Worm (Caenorhabditis elegans): Measurements from ENCODE around the gene kgb-2.

The kgb-2 gene

ce11 chrIV:3599126-3599525 is 7.5 kb upstream of the kgb-2 start, which contains the start of gene Y37E11B.6:
TSS of gene Y37E11B.6 (minus strand) at chrIV:3599306.
- no peak for TF ChIP-seq W03F9.2 (tag; optimal IDR thresholded peaks at IDR 0.05)
- no peak for TF ChIP-seq him-1 (tag; optimal IDR thresholded peaks at IDR 0.05)
- TF ChIP-seq dao-5 (tag; optimal IDR thresholded peaks at IDR 0.05) = no peak

- no peak for TF ChIP-seq W03F9.2 (tag; optimal IDR thresholded peaks at IDR 0.05)
- TF ChIP-seq him-1 (tag; optimal IDR thresholded peaks at IDR 0.05) = no peak
- TF ChIP-seq dao-5 (tag; optimal IDR thresholded peaks at IDR 0.05) = no peak
Observed at ce11 chrIV:3599958-3600357, 6.6 kb upstream of the kgb-2 start, which contains the start of gene Y37E11B.7. TSS of gene Y37E11B.7 (minus strand) at chrIV:3600164.

ce11 chrIV:3601846-3602245 is 4.7 kb upstream of the kgb-2 start:
- TF ChIP-seq dao-5 (tag; optimal IDR thresholded peaks at IDR 0.05) = no peak
- TF ChIP-seq him-1 (tag; optimal IDR thresholded peaks at IDR 0.05) = no peak
- TF ChIP-seq W03F9.2 (tag; optimal IDR thresholded peaks at IDR 0.05) = no peak

ce11 chrIV:3604104-3604503 is 2.5 kb upstream of the kgb-2 start:
- TF ChIP-seq him-1 (tag; optimal IDR thresholded peaks at IDR 0.05) (no peak), dao-5 (tag; optimal IDR thresholded peaks at IDR 0.05) (no peak), W03F9.2 (tag; optimal IDR thresholded peaks at IDR 0.05) (no peak)

ce11 chrIV:3608547-3609222 is 2.1 kb downstream of the kgb-2 start:
- TF ChIP-seq W03F9.2 (tag; optimal IDR thresholded peaks at IDR 0.05) = no peak
- no peak for TF ChIP-seq dao-5 (tag; optimal IDR thresholded peaks at IDR 0.05)

ce11 chrIV:3610987-3611386 is 4.4 kb downstream of the kgb-2 start:
- TF ChIP-seq him-1 (tag; optimal IDR thresholded peaks at IDR 0.05) (no peak), dao-5 (tag; optimal IDR thresholded peaks at IDR 0.05) (no peak), W03F9.2 (tag; optimal IDR thresholded peaks at IDR 0.05) (no peak)

ce11 chrIV:3611845-3612244 is 5.3 kb downstream of the kgb-2 start:
- no peak for TF ChIP-seq W03F9.2 (tag; optimal IDR thresholded peaks at IDR 0.05)
- no peak for TF ChIP-seq him-1 (tag; optimal IDR thresholded peaks at IDR 0.05)
- no peak for TF ChIP-seq dao-5 (tag; optimal IDR thresholded peaks at IDR 0.05)

ce11 chrIV:3613022-3613605 is 6.5 kb downstream of the kgb-2 start, which contains the start of gene ltah-1.2:
TSS of gene ltah-1.2 (minus strand) at chrIV:3613072.
- TF ChIP-seq dao-5 (tag; optimal IDR thresholded peaks at IDR 0.05) (no peak), W03F9.2 (tag; optimal IDR thresholded peaks at IDR 0.05) (no peak), him-1 (tag; optimal IDR thresholded peaks at IDR 0.05) (no peak)

ce11 chrIV:3618719-3619118 is 12.1 kb downstream of the kgb-2 start:
- TF ChIP-seq him-1 (tag; optimal IDR thresholded peaks at IDR 0.05) (no peak), dao-5 (tag; optimal IDR thresholded peaks at IDR 0.05) (no peak), W03F9.2 (tag; optimal IDR thresholded peaks at IDR 0.05) (no peak)

ce11 chrIV:3621805-3622355 is 15.3 kb downstream of the kgb-2 start:
- TF ChIP-seq W03F9.2 (tag; optimal IDR thresholded peaks at IDR 0.05) (no peak), dao-5 (tag; optimal IDR thresholded peaks at IDR 0.05) (no peak)

ce11 chrIV:3624597-3624996 is 18.0 kb downstream of the kgb-2 start, which contains the start of the genes cha-1 and unc-17:
TSS of gene cha-1 (minus strand) at chrIV:3624697.
TSS of gene unc-17 (minus strand) at chrIV:3624699.
- TF ChIP-seq W03F9.2 (tag; optimal IDR thresholded peaks at IDR 0.05) (no peak), him-1 (tag; optimal IDR thresholded peaks at IDR 0.05) (no peak), dao-5 (tag; optimal IDR thresholded peaks at IDR 0.05) (no peak)

- TF ChIP-seq dao-5 (tag; optimal IDR thresholded peaks at IDR 0.05) (no peak), him-1 (tag; optimal IDR thresholded peaks at IDR 0.05) (no peak), W03F9.2 (tag; optimal IDR thresholded peaks at IDR 0.05) (no peak)
Observed at ce11 chrIV:3626447-3626846, 19.9 kb downstream of the kgb-2 start.

ce11 chrIV:3628896-3629641 is 22.5 kb downstream of the kgb-2 start:
- TF ChIP-seq dao-5 (tag; optimal IDR thresholded peaks at IDR 0.05) (no peak), W03F9.2 (tag; optimal IDR thresholded peaks at IDR 0.05) (no peak), him-1 (tag; optimal IDR thresholded peaks at IDR 0.05) (no peak)

- TF ChIP-seq dao-5 (tag; optimal IDR thresholded peaks at IDR 0.05) = no peak
- TF ChIP-seq W03F9.2 (tag; optimal IDR thresholded peaks at IDR 0.05) = no peak
- no peak for TF ChIP-seq him-1 (tag; optimal IDR thresholded peaks at IDR 0.05)
Observed at ce11 chrIV:3632475-3632874, 25.9 kb downstream of the kgb-2 start.

Measured in whole organism, L4/young adult.